Worm (Caenorhabditis elegans) whole organism, young adult: ENCODE data around the gene rps-0.

Experiments
- B0261.1 ChIP-seq: sonication (generic microtip); optimal IDR thresholded peaks from 2 replicates; lab custom pipeline; 2016; ENCODE audit warnings: mild to moderate bottlenecking, missing genetic modification characterization, moderate library complexity, missing compliant biosample characterization
- D2030.7 ChIP-seq: fragments of 200-800 bp; sonication (Bioruptor generic); IDR thresholded peaks from 2 replicates; pipeline ENCODE4 v1.3.6; 2022; ENCODE audit warnings: missing genetic modification reagents, missing genetic modification characterization, missing compliant biosample characterization
- F10E7.11 ChIP-seq: sonication (generic microtip); optimal IDR thresholded peaks from 2 replicates; lab custom pipeline; 2017; ENCODE audit warnings: mild to moderate bottlenecking, missing genetic modification characterization, moderate library complexity, missing compliant biosample characterization
- F37B4.10 ChIP-seq: fragments of 200-800 bp; sonication (Bioruptor generic); IDR thresholded peaks from 2 replicates; pipeline ENCODE4 v1.3.6; 2022; ENCODE audit warnings: missing genetic modification characterization, missing compliant biosample characterization
- F52B5.7 ChIP-seq: sonication (generic microtip); optimal IDR thresholded peaks from 2 replicates; lab custom pipeline; 2016; ENCODE audit warnings: mild to moderate bottlenecking, missing genetic modification characterization, missing compliant biosample characterization
- F57C9.4 ChIP-seq: sonication (generic microtip); optimal IDR thresholded peaks from 2 replicates; lab custom pipeline; 2017; ENCODE audit warnings: mild to moderate bottlenecking, missing genetic modification characterization, missing compliant biosample characterization
- T26A5.8 ChIP-seq: sonication (generic microtip); optimal IDR thresholded peaks from 2 replicates; lab custom pipeline; 2016; ENCODE audit warnings: missing genetic modification characterization, missing compliant biosample characterization
- Y79H2A.3 ChIP-seq: fragments of 200-800 bp; sonication (Bioruptor generic); conservative IDR thresholded peaks from 2 replicates; pipeline ENCODE4 v1.3.6; 2022; ENCODE audit warnings: missing genetic modification reagents, missing genetic modification characterization, missing compliant biosample characterization
- akir-1 ChIP-seq: fragments of 200-800 bp; sonication (Bioruptor generic); optimal IDR thresholded peaks from 2 replicates; lab custom pipeline; 2018; ENCODE audit warnings: mild to moderate bottlenecking, missing genetic modification characterization, moderate library complexity, missing compliant biosample characterization
- aptf-2 ChIP-seq: fragments of 200-800 bp; sonication (Bioruptor generic); conservative IDR thresholded peaks from 2 replicates; pipeline ENCODE4 v1.3.6; 2022; ENCODE audit warnings: missing genetic modification reagents, missing genetic modification characterization, missing compliant biosample characterization
- aptf-3 ChIP-seq: fragments of 200-800 bp; sonication (Bioruptor generic); IDR thresholded peaks from 2 replicates; pipeline ENCODE4 v1.3.6; 2022; ENCODE audit warnings: missing genetic modification characterization, missing compliant biosample characterization
- atf-7 ChIP-seq: sonication (generic microtip); optimal IDR thresholded peaks from 2 replicates; lab custom pipeline; 2017; ENCODE audit warnings: mild to moderate bottlenecking, missing genetic modification characterization, missing compliant biosample characterization
- athp-1 ChIP-seq: sonication (generic microtip); optimal IDR thresholded peaks from 2 replicates; lab custom pipeline; 2017; ENCODE audit warnings: mild to moderate bottlenecking, missing genetic modification characterization, missing compliant biosample characterization
- attf-5 ChIP-seq: fragments of 200-800 bp; sonication (Bioruptor generic); optimal IDR thresholded peaks from 2 replicates; lab custom pipeline; 2018; ENCODE audit warnings: mild to moderate bottlenecking, missing genetic modification characterization, missing compliant biosample characterization
- attf-6 ChIP-seq: fragments of 200-800 bp; sonication (Bioruptor generic); IDR thresholded peaks from 2 replicates; pipeline ENCODE4 v1.3.6; 2022; ENCODE audit warnings: missing genetic modification reagents, missing genetic modification characterization, missing compliant biosample characterization
- bed-2 ChIP-seq: fragments of 200-800 bp; sonication (Bioruptor generic); IDR thresholded peaks from 2 replicates; pipeline ENCODE4 v1.3.6; 2022; ENCODE audit warnings: missing genetic modification reagents, missing genetic modification characterization, missing compliant biosample characterization
- ccch-3 ChIP-seq: fragments of 200-800 bp; sonication (Bioruptor generic); optimal IDR thresholded peaks from 2 replicates; lab custom pipeline; 2018; ENCODE audit warnings: mild to moderate bottlenecking, missing genetic modification characterization, missing compliant biosample characterization
- cebp-1 ChIP-seq, 2 experiments: fragments of 200-800 bp in 1 of 2; sonication (Bioruptor generic) in 1 of 2; sonication (generic microtip) in 1 of 2; IDR thresholded peaks in 1 of 2; optimal IDR thresholded peaks in 1 of 2; 2 replicates each; pipeline versions ENCODE4 v1.3.6 to Lab custom; 2017 to 2022; ENCODE audit warnings: missing compliant biosample characterization in 2 of 2, missing genetic modification characterization in 2 of 2, mild to moderate bottlenecking in 1 of 2, missing genetic modification reagents in 1 of 2, moderate library complexity in 1 of 2
- cebp-2 ChIP-seq: fragments of 200-800 bp; sonication (Bioruptor generic); IDR thresholded peaks from 2 replicates; pipeline ENCODE4 v1.3.6; 2022; ENCODE audit warnings: missing genetic modification characterization, missing compliant biosample characterization
- ceh-100 ChIP-seq: fragments of 200-800 bp; sonication (Bioruptor generic); IDR thresholded peaks from 2 replicates; pipeline ENCODE4 v1.3.6; 2022; ENCODE audit warnings: missing genetic modification reagents, missing genetic modification characterization, missing compliant biosample characterization
- ceh-91 ChIP-seq: fragments of 200-800 bp; sonication (Bioruptor generic); IDR thresholded peaks from 2 replicates; pipeline ENCODE4 v1.3.6; 2022; ENCODE audit warnings: missing genetic modification reagents, missing genetic modification characterization, missing compliant biosample characterization
- dox-1 ChIP-seq: fragments of 200-800 bp; sonication (Bioruptor generic); IDR thresholded peaks from 2 replicates; pipeline ENCODE4 v1.3.6; 2022; ENCODE audit warnings: missing genetic modification reagents, missing genetic modification characterization, missing compliant biosample characterization
- dpl-1 ChIP-seq: fragments of 150-350 bp; optimal IDR thresholded peaks from 2 replicates; lab custom pipeline; 2014; ENCODE audit warnings: missing biosample characterization, missing genetic modification reagents, missing genetic modification characterization
- egl-18 ChIP-seq: fragments of 200-800 bp; sonication (Bioruptor generic); IDR thresholded peaks from 2 replicates; pipeline ENCODE4 v1.3.6; 2022; ENCODE audit warnings: missing genetic modification reagents, missing genetic modification characterization, missing compliant biosample characterization
- egrh-3 ChIP-seq: fragments of 200-800 bp; sonication (Bioruptor generic); IDR thresholded peaks from 2 replicates; pipeline ENCODE4 v1.3.6; 2022; ENCODE audit warnings: missing genetic modification reagents, missing genetic modification characterization, missing compliant biosample characterization
- ets-4 ChIP-seq: fragments of 200-800 bp; sonication (Bioruptor generic); optimal IDR thresholded peaks from 2 replicates; lab custom pipeline; 2018; ENCODE audit warnings: mild to moderate bottlenecking, missing genetic modification characterization, missing compliant biosample characterization
- hlh-26 ChIP-seq: fragments of 200-800 bp; sonication (Bioruptor generic); conservative IDR thresholded peaks from 2 replicates; pipeline ENCODE4 v1.3.6; 2022; ENCODE audit warnings: missing genetic modification reagents, missing genetic modification characterization, missing compliant biosample characterization
- hmg-1.2 ChIP-seq: fragments of 200-800 bp; sonication (Bioruptor generic); IDR thresholded peaks from 2 replicates; pipeline ENCODE4 v1.3.6; 2022; ENCODE audit warnings: missing genetic modification reagents, missing genetic modification characterization, missing compliant biosample characterization
- hmg-20 ChIP-seq: fragments of 200-800 bp; sonication (Bioruptor generic); IDR thresholded peaks from 2 replicates; pipeline ENCODE4 v1.3.6; 2022; ENCODE audit warnings: missing genetic modification reagents, missing genetic modification characterization, missing compliant biosample characterization
- hrde-1 ChIP-seq: sonication (generic microtip); optimal IDR thresholded peaks from 2 replicates; lab custom pipeline; 2016; ENCODE audit warnings: missing genetic modification characterization, mild to moderate bottlenecking, missing compliant biosample characterization, moderate library complexity, missing genotype, missing genetic modification reagents, borderline replicate concordance
- lin-26 ChIP-seq: fragments of 200-800 bp; sonication (Bioruptor generic); IDR thresholded peaks from 2 replicates; pipeline ENCODE4 v1.3.6; 2022; ENCODE audit warnings: missing genetic modification reagents, missing genetic modification characterization, missing compliant biosample characterization
- lsl-1 ChIP-seq: fragments of 200-800 bp; sonication (Bioruptor generic); optimal IDR thresholded peaks from 2 replicates; lab custom pipeline; 2018; ENCODE audit warnings: mild to moderate bottlenecking, missing genetic modification characterization, moderate library complexity, missing compliant biosample characterization
- madf-3 ChIP-seq: fragments of 200-800 bp; sonication (Bioruptor generic); IDR thresholded peaks from 2 replicates; pipeline ENCODE4 v1.3.6; 2022; ENCODE audit warnings: missing genetic modification reagents, missing genetic modification characterization, missing compliant biosample characterization
- mxl-1 ChIP-seq: sonication (generic microtip); optimal IDR thresholded peaks from 2 replicates; lab custom pipeline; 2016; ENCODE audit warnings: missing genetic modification characterization, missing compliant biosample characterization
- nfyb-1 ChIP-seq: fragments of 200-800 bp; sonication (Bioruptor generic); IDR thresholded peaks from 2 replicates; pipeline ENCODE4 v1.3.6; 2022; ENCODE audit warnings: missing genetic modification reagents, missing genetic modification characterization, missing compliant biosample characterization
- nhr-179 ChIP-seq: sonication (generic microtip); optimal IDR thresholded peaks from 2 replicates; lab custom pipeline; 2016; ENCODE audit warnings: mild to moderate bottlenecking, missing genetic modification characterization, missing compliant biosample characterization
- nhr-90 ChIP-seq: sonication (generic microtip); optimal IDR thresholded peaks from 2 replicates; lab custom pipeline; 2016; ENCODE audit warnings: missing genotype, mild to moderate bottlenecking, missing genetic modification characterization, missing compliant biosample characterization
- pbrm-1 ChIP-seq: fragments of 200-800 bp; sonication (Bioruptor generic); IDR thresholded peaks from 2 replicates; pipeline ENCODE4 v1.3.6; 2022; ENCODE audit warnings: missing genetic modification reagents, missing genetic modification characterization, missing compliant biosample characterization
- pha-4 ChIP-seq: fragments of 150-350 bp; sonication (generic microtip); optimal IDR thresholded peaks from 2 replicates; lab custom pipeline; 2014; ENCODE audit warnings: missing biosample characterization, missing genetic modification reagents, missing genetic modification characterization
- rcor-1 ChIP-seq: fragments of 200-800 bp; sonication (Bioruptor generic); IDR thresholded peaks from 2 replicates; pipeline ENCODE4 v1.3.6; 2022; ENCODE audit warnings: missing genetic modification reagents, missing genetic modification characterization, missing compliant biosample characterization
- repo-1 ChIP-seq: sonication (generic microtip); optimal IDR thresholded peaks from 2 replicates; lab custom pipeline; 2017; ENCODE audit warnings: mild to moderate bottlenecking, missing genetic modification characterization, missing compliant biosample characterization
- snpc-3.4 ChIP-seq: sonication (generic microtip); optimal IDR thresholded peaks from 2 replicates; lab custom pipeline; 2017; ENCODE audit warnings: missing genetic modification characterization, mild to moderate bottlenecking, missing compliant biosample characterization, antibody characterized with exemption, moderate library complexity, missing genotype, missing genetic modification reagents
- somi-1 ChIP-seq: fragments of 200-800 bp; sonication (Bioruptor generic); optimal IDR thresholded peaks from 2 replicates; lab custom pipeline; 2018; ENCODE audit warnings: mild to moderate bottlenecking, missing genetic modification characterization, missing compliant biosample characterization
- tbp1 ChIP-seq: fragments of 200-800 bp; sonication (Bioruptor generic); optimal IDR thresholded peaks from 2 replicates; lab custom pipeline; 2018; ENCODE audit warnings: mild to moderate bottlenecking, missing genetic modification characterization, missing compliant biosample characterization
- tlf-1 ChIP-seq: fragments of 200-800 bp; sonication (Bioruptor generic); optimal IDR thresholded peaks from 2 replicates; lab custom pipeline; 2018; ENCODE audit warnings: mild to moderate bottlenecking, missing genetic modification characterization, missing compliant biosample characterization
- unc-130 ChIP-seq: sonication (generic microtip); optimal IDR thresholded peaks from 2 replicates; lab custom pipeline; 2016; ENCODE audit warnings: missing genetic modification reagents, missing genetic modification characterization, missing compliant biosample characterization
- zfh-2 ChIP-seq: fragments of 200-800 bp; sonication (Bioruptor generic); conservative IDR thresholded peaks from 2 replicates; pipeline ENCODE4 v1.3.6; 2022; ENCODE audit warnings: missing genetic modification reagents, missing genetic modification characterization, missing compliant biosample characterization
- ztf-18 ChIP-seq: sonication (generic microtip); optimal IDR thresholded peaks from 2 replicates; lab custom pipeline; 2016; ENCODE audit warnings: missing genotype, mild to moderate bottlenecking, missing genetic modification characterization, missing compliant biosample characterization

The rps-0 gene

DNA sequence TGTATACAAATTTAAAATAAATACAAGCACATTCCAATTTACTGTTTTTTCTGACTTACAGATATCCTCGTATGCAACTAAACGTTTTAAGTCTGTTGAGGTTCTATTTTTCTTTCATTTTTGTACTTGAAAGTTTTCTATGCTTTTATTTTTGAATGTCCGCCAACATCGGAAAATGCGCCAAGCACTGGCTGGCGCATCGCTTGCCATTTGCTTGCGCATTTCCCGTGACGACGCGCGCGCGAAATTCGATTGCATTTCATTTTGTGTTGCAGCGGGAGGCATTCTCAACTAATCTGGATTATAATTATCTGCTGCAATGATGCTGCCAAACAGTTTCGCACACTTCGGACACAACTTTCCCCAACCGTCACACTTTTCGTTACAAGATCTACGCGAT lies 3.1 kb upstream of the rps-0 start, which contains the start of gene fbxl-2 (continued):
- TF ChIP-seq cebp-1 (GFP tag; IDR thresholded peaks at IDR 0.05; lab: Robert Waterston, UW) (peak; percentile 80), cebp-1 (tag; optimal IDR thresholded peaks at IDR 0.05; lab: Kevin White, UChicago) (peak; percentile 92), ccch-3 (GFP tag; lab: Kevin White, UChicago) (peak; percentile 22), rcor-1 (peak; percentile 92), bed-2 (peak; percentile 82), akir-1 (GFP tag; lab: Kevin White, UChicago) (peak; percentile 16), F10E7.11 (peak; percentile 34), nhr-179 (tag; lab: Kevin White, UChicago) (no peak), repo-1 (tag; lab: Kevin White, UChicago) (peak; percentile 91), somi-1 (GFP tag; lab: Kevin White, UChicago) (peak; percentile 70), tlf-1 (GFP tag; lab: Kevin White, UChicago) (peak; percentile 96), hlh-26 (no peak), cebp-2 (GFP tag; lab: Robert Waterston, UW) (peak; percentile 71; the same call in 1 of the 2 replicates), ceh-91 (peak; percentile 86), hmg-20 (peak; percentile 90), T26A5.8 (tag; lab: Kevin White, UChicago) (no peak), hrde-1 (tag; lab: Kevin White, UChicago) (peak; percentile 63), egl-18 (GFP tag; lab: Robert Waterston, UW) (0 out of 2 replicates have a peak, but pooled peaks have one; percentile 73), B0261.1 (tag; lab: Kevin White, UChicago) (peak; percentile 21), Y79H2A.3 (no peak), nfyb-1 (GFP tag; lab: Robert Waterston, UW) (peak; percentile 96), aptf-2 (no peak), ets-4 (GFP tag; lab: Kevin White, UChicago) (peak; percentile 35), lsl-1 (GFP tag; lab: Kevin White, UChicago) (peak; percentile 85), atf-7 (tag; lab: Kevin White, UChicago) (peak; percentile 82), lin-26 (peak; percentile 78), madf-3 (GFP tag; lab: Robert Waterston, UW) (peak; percentile 95), unc-130 (peak; percentile 36), attf-5 (GFP tag; lab: Kevin White, UChicago) (peak; percentile 98), hmg-1.2 (GFP tag; lab: Robert Waterston, UW) (peak; percentile 82), F57C9.4 (no peak), F52B5.7 (peak; percentile 59), aptf-3 (0 out of 2 replicates have a peak, but pooled peaks have one; percentile 49), nhr-90 (peak; percentile 60), pha-4 (tag; lab: Kevin White, UChicago) (peak; percentile 85), athp-1 (tag; lab: Kevin White, UChicago) (peak; percentile 79), dpl-1 (peak; percentile 98), D2030.7 (GFP tag; lab: Robert Waterston, UW) (peak; percentile 89), attf-6 (GFP tag; lab: Robert Waterston, UW) (peak; percentile 67; the same call in 1 of the 2 replicates), F37B4.10 (0 out of 2 replicates have a peak, but pooled peaks have one; percentile 82), snpc-3.4 (tag; lab: Kevin White, UChicago) (peak; percentile 88), zfh-2 (GFP tag; lab: Robert Waterston, UW) (peak; percentile 92), ceh-100 (GFP tag; lab: Robert Waterston, UW) (peak; percentile 83), dox-1 (GFP tag; lab: Robert Waterston, UW) (peak; percentile 97), ztf-18 (peak; percentile 99), mxl-1 (no peak), tbp1 (GFP tag; lab: Kevin White, UChicago) (peak; percentile 74), egrh-3 (peak; percentile 63), pbrm-1 (GFP tag; lab: Robert Waterston, UW) (peak; percentile 94)
